Fruit fly (Drosophila melanogaster): ENCODE results near the gene CG46460.

dm6 chr3L:4230357-4230901, 3.3 kb upstream of the CG46460 start:
- no peak for TF ChIP-seq Sin3A (optimal IDR thresholded peaks at IDR 0.05)
- TF ChIP-seq Myc (optimal IDR thresholded peaks at IDR 0.05) = no peak
- no peak for TF ChIP-seq ttk (optimal IDR thresholded peaks at IDR 0.05)
- TF ChIP-seq psq (optimal IDR thresholded peaks at IDR 0.05) = no peak
- TF ChIP-seq h (optimal IDR thresholded peaks at IDR 0.05) = no peak
- TF ChIP-seq insv (optimal IDR thresholded peaks at IDR 0.05) = no peak
